Worm (Caenorhabditis elegans) whole organism, late embryonic: ENCODE data around the gene C29F5.1.
A peak's percentile ranks its signal among the peaks of the same experiment; 100 is the strongest.

ENCODE experiments used
- C08G9.2 ChIP-seq: sonication (generic microtip); optimal IDR thresholded peaks from 2 replicates; lab custom pipeline; 2016; ENCODE audit warnings: mild to moderate bottlenecking, missing genetic modification characterization, moderate library complexity, missing compliant biosample characterization
- C38D4.7 ChIP-seq: fragments of 200-800 bp; sonication (Bioruptor generic); optimal IDR thresholded peaks from 2 replicates; lab custom pipeline; 2018; ENCODE audit warnings: mild to moderate bottlenecking, missing genetic modification characterization, moderate library complexity, missing compliant biosample characterization
- K09A11.1 ChIP-seq: sonication (generic microtip); optimal IDR thresholded peaks from 2 replicates; lab custom pipeline; 2017; ENCODE audit warnings: antibody characterized with exemption, mild to moderate bottlenecking, missing genetic modification characterization, missing compliant biosample characterization; ENCODE audit not compliant: insufficient read depth
- ahr-1 ChIP-seq: sonication (generic microtip); optimal IDR thresholded peaks from 2 replicates; lab custom pipeline; 2016; ENCODE audit warnings: missing genetic modification characterization, missing compliant biosample characterization
- ceh-18 ChIP-seq: sonication (generic microtip); optimal IDR thresholded peaks from 2 replicates; lab custom pipeline; 2016; ENCODE audit warnings: missing genetic modification characterization, missing compliant biosample characterization
- ceh-2 ChIP-seq: sonication (generic microtip); optimal IDR thresholded peaks from 2 replicates; lab custom pipeline; 2016; ENCODE audit warnings: missing genotype, missing genetic modification characterization, missing compliant biosample characterization
- ceh-22 ChIP-seq: sonication (generic microtip); optimal IDR thresholded peaks from 2 replicates; lab custom pipeline; 2017; ENCODE audit warnings: missing biosample characterization, missing genetic modification characterization
- ceh-30 ChIP-seq: fragments of 150-350 bp; optimal IDR thresholded peaks from 2 replicates; lab custom pipeline; 2014; ENCODE audit warnings: missing biosample characterization, missing genetic modification characterization
- ceh-31 ChIP-seq: sonication (generic microtip); optimal IDR thresholded peaks from 2 replicates; lab custom pipeline; 2016; ENCODE audit warnings: missing genetic modification characterization, missing compliant biosample characterization
- ceh-48 ChIP-seq: sonication (generic microtip); optimal IDR thresholded peaks from 2 replicates; lab custom pipeline; 2016; ENCODE audit warnings: missing genetic modification characterization, inconsistent platforms, missing compliant biosample characterization
- dmd-4 ChIP-seq: sonication (generic microtip); optimal IDR thresholded peaks from 2 replicates; lab custom pipeline; 2016; ENCODE audit warnings: borderline replicate concordance, missing genetic modification characterization, missing compliant biosample characterization
- elt-4 ChIP-seq: sonication (generic microtip); optimal IDR thresholded peaks from 2 replicates; lab custom pipeline; 2016; ENCODE audit warnings: missing genetic modification characterization, missing compliant biosample characterization
- ets-4 ChIP-seq: sonication (generic microtip); optimal IDR thresholded peaks from 2 replicates; lab custom pipeline; 2016; ENCODE audit warnings: missing genetic modification characterization, missing compliant biosample characterization
- fkh-10 ChIP-seq: fragments of 150-350 bp; optimal IDR thresholded peaks from 2 replicates; lab custom pipeline; 2014; ENCODE audit warnings: missing biosample characterization, missing genetic modification reagents, missing genetic modification characterization
- fkh-6 ChIP-seq: sonication (generic microtip); optimal IDR thresholded peaks from 2 replicates; lab custom pipeline; 2016; ENCODE audit warnings: missing genetic modification characterization, missing compliant biosample characterization
- gmeb-2 ChIP-seq: sonication (generic microtip); optimal IDR thresholded peaks from 2 replicates; lab custom pipeline; 2016; ENCODE audit warnings: missing genetic modification characterization, inconsistent platforms, missing compliant biosample characterization
- hlh-13 ChIP-seq: fragments of 200-800 bp; sonication (Bioruptor generic); optimal IDR thresholded peaks from 2 replicates; lab custom pipeline; 2018; ENCODE audit warnings: mild to moderate bottlenecking, missing genetic modification characterization, missing compliant biosample characterization
- hlh-15 ChIP-seq: sonication (generic microtip); optimal IDR thresholded peaks from 2 replicates; lab custom pipeline; 2016; ENCODE audit warnings: missing genetic modification characterization, missing compliant biosample characterization
- hlh-30 ChIP-seq: sonication (generic microtip); optimal IDR thresholded peaks from 2 replicates; lab custom pipeline; 2017; ENCODE audit warnings: antibody characterized with exemption, missing genetic modification characterization, missing compliant biosample characterization; ENCODE audit not compliant: insufficient read depth
- hlh-6 ChIP-seq: sonication (generic microtip); optimal IDR thresholded peaks from 2 replicates; lab custom pipeline; 2016; ENCODE audit warnings: missing genotype, missing genetic modification characterization, missing compliant biosample characterization
- madf-2 ChIP-seq: sonication (generic microtip); optimal IDR thresholded peaks from 2 replicates; lab custom pipeline; 2017; ENCODE audit warnings: missing genetic modification characterization, missing compliant biosample characterization
- mec-3 ChIP-seq: sonication (generic microtip); optimal IDR thresholded peaks from 2 replicates; lab custom pipeline; 2016; ENCODE audit warnings: borderline replicate concordance, missing genetic modification characterization, missing compliant biosample characterization
- nfya-1 ChIP-seq: sonication (generic microtip); optimal IDR thresholded peaks from 2 replicates; lab custom pipeline; 2017; ENCODE audit warnings: missing genetic modification characterization, mild to moderate bottlenecking, missing compliant biosample characterization, antibody characterized with exemption, moderate library complexity
- nhr-11 ChIP-seq: fragments of 150-350 bp; optimal IDR thresholded peaks from 2 replicates; lab custom pipeline; 2014; ENCODE audit warnings: missing biosample characterization, missing genetic modification characterization
- npax-4 ChIP-seq: sonication (generic microtip); optimal IDR thresholded peaks from 2 replicates; lab custom pipeline; 2016; ENCODE audit warnings: missing genetic modification characterization, missing compliant biosample characterization
- pag-3 ChIP-seq: sonication (generic microtip); optimal IDR thresholded peaks from 2 replicates; lab custom pipeline; 2016; ENCODE audit warnings: missing compliant biosample characterization, missing genetic modification characterization, borderline replicate concordance
- pha-2 ChIP-seq: sonication (generic microtip); optimal IDR thresholded peaks from 2 replicates; lab custom pipeline; 2017; ENCODE audit warnings: mild to moderate bottlenecking, missing genetic modification characterization, missing compliant biosample characterization
- pha-4 ChIP-seq: fragments of 150-350 bp; optimal IDR thresholded peaks from 2 replicates; lab custom pipeline; 2018; ENCODE audit warnings: missing biosample characterization, missing genetic modification reagents, missing genetic modification characterization
- pros-1 ChIP-seq: fragments of 150-350 bp; optimal IDR thresholded peaks from 2 replicates; lab custom pipeline; 2014; ENCODE audit warnings: missing biosample characterization, missing genetic modification reagents, missing genetic modification characterization
- ref-2 ChIP-seq: sonication (generic microtip); optimal IDR thresholded peaks from 2 replicates; lab custom pipeline; 2016; ENCODE audit warnings: missing genetic modification characterization, missing compliant biosample characterization
- rnt-1 ChIP-seq: sonication (generic microtip); optimal IDR thresholded peaks from 2 replicates; lab custom pipeline; 2016; ENCODE audit warnings: missing genetic modification characterization, missing compliant biosample characterization
- sdc-2 ChIP-seq: sonication (generic microtip); optimal IDR thresholded peaks from 2 replicates; lab custom pipeline; 2016; ENCODE audit warnings: missing genotype, missing genetic modification characterization, missing compliant biosample characterization
- sox-4 ChIP-seq: sonication (generic microtip); optimal IDR thresholded peaks from 2 replicates; lab custom pipeline; 2017; ENCODE audit warnings: mild to moderate bottlenecking, missing genetic modification characterization, inconsistent platforms, missing compliant biosample characterization
- tbx-2 ChIP-seq: sonication (generic microtip); optimal IDR thresholded peaks from 2 replicates; lab custom pipeline; 2016; ENCODE audit warnings: missing genetic modification characterization, missing compliant biosample characterization
- tbx-7 ChIP-seq: sonication (generic microtip); optimal IDR thresholded peaks from 2 replicates; lab custom pipeline; 2016; ENCODE audit warnings: missing genotype, missing genetic modification characterization, missing compliant biosample characterization
- ttx-3 ChIP-seq: sonication (generic microtip); optimal IDR thresholded peaks from 2 replicates; lab custom pipeline; 2016; ENCODE audit warnings: missing genetic modification reagents, missing genetic modification characterization, missing compliant biosample characterization
- unc-55 ChIP-seq: sonication (generic microtip); optimal IDR thresholded peaks from 2 replicates; lab custom pipeline; 2017; ENCODE audit warnings: missing biosample characterization, missing genetic modification reagents, missing genetic modification characterization
- unc-86 ChIP-seq: sonication (generic microtip); optimal IDR thresholded peaks from 2 replicates; lab custom pipeline; 2016; ENCODE audit warnings: missing genetic modification characterization, missing compliant biosample characterization
- zip-5 ChIP-seq: sonication (generic microtip); optimal IDR thresholded peaks from 2 replicates; lab custom pipeline; 2016; ENCODE audit warnings: missing genetic modification characterization, missing compliant biosample characterization
- ztf-16 ChIP-seq: sonication (generic microtip); optimal IDR thresholded peaks from 2 replicates; lab custom pipeline; 2017; ENCODE audit warnings: missing genetic modification characterization, missing compliant biosample characterization

C29F5.1 gene

ce11 chrII:6303209-6303740 is at the start of gene C29F5.1:
C29F5.1 (plus strand) TSS chrII:6303525.
- TF ChIP-seq fkh-6 (tag; lab: Kevin White, UChicago) (no peak), ceh-2 (tag; lab: Kevin White, UChicago) (no peak), ceh-18 (tag; lab: Kevin White, UChicago) (peak; percentile 69), gmeb-2 (tag; lab: Kevin White, UChicago) (no peak), unc-86 (tag; lab: Kevin White, UChicago) (no peak), pag-3 (tag; lab: Kevin White, UChicago) (no peak), C08G9.2 (tag; lab: Kevin White, UChicago) (no peak), ceh-30 (tag; lab: Kevin White, UChicago) (no peak), ceh-22 (tag; lab: Kevin White, UChicago) (no peak), npax-4 (tag; lab: Kevin White, UChicago) (no peak), pha-2 (tag; lab: Kevin White, UChicago) (no peak), sdc-2 (tag; lab: Kevin White, UChicago) (no peak), pros-1 (tag; lab: Kevin White, UChicago) (no peak), ahr-1 (tag; lab: Kevin White, UChicago) (no peak), unc-55 (GFP tag; lab: Kevin White, UChicago) (peak; percentile 9), K09A11.1 (tag; lab: Kevin White, UChicago) (no peak), ets-4 (tag; lab: Kevin White, UChicago) (no peak), elt-4 (tag; lab: Kevin White, UChicago) (no peak), dmd-4 (tag; lab: Kevin White, UChicago) (no peak), sox-4 (no peak), fkh-10 (GFP tag; lab: Kevin White, UChicago) (no peak), rnt-1 (tag; lab: Kevin White, UChicago) (peak; percentile 29), nhr-11 (tag; lab: Kevin White, UChicago) (no peak), hlh-15 (no peak), zip-5 (tag; lab: Kevin White, UChicago) (no peak), tbx-7 (tag; lab: Kevin White, UChicago) (no peak), ztf-16 (no peak)

- TF ChIP-seq C38D4.7 (GFP tag; lab: Kevin White, UChicago) (no peak), mec-3 (no peak), hlh-13 (GFP tag; lab: Kevin White, UChicago) (no peak), nhr-11 (tag; lab: Kevin White, UChicago) (no peak), ceh-48 (no peak), nfya-1 (no peak), fkh-6 (tag; lab: Kevin White, UChicago) (no peak), C08G9.2 (tag; lab: Kevin White, UChicago) (no peak), pros-1 (tag; lab: Kevin White, UChicago) (no peak), ttx-3 (tag; lab: Kevin White, UChicago) (no peak), ets-4 (tag; lab: Kevin White, UChicago) (no peak), ref-2 (tag; lab: Kevin White, UChicago) (no peak), ceh-31 (no peak)
These were observed 47.3 kb upstream of the C29F5.1 start, which contains the start of gene F13H8.5 for ce11 chrII:6256024-6256423. F13H8.5 (minus strand) TSS chrII:6256124.

ce11 chrII:6257220-6257877 is 46.0 kb upstream of the C29F5.1 start:
- TF ChIP-seq madf-2 (tag; lab: Kevin White, UChicago) (no peak), hlh-6 (tag; lab: Kevin White, UChicago) (no peak), hlh-30 (tag; lab: Kevin White, UChicago) (no peak), tbx-2 (tag; lab: Kevin White, UChicago) (no peak), mec-3 (no peak), pha-4 (tag; lab: Kevin White, UChicago) (no peak)
- TF ChIP-seq, all 69 proteins: peak for 0
